Fruit fly (Drosophila melanogaster) whole organism, embryonic: ENCODE results near the gene CG9932.

Experiments
- CG10979 ChIP-seq: fragments of 200-800 bp; sonication (Bioruptor generic); optimal IDR thresholded peaks from 2 replicates; lab custom pipeline; 2018; ENCODE audit warnings: missing biosample characterization, mild to moderate bottlenecking, missing genetic modification characterization, moderate library complexity
- CG11456 ChIP-seq: fragments of 200-800 bp; sonication (Bioruptor generic); IDR thresholded peaks from 3 replicates; pipeline ENCODE4 v1.3.6; 2022; ENCODE audit warnings: missing biosample characterization, missing genetic modification characterization
- CG12299 ChIP-seq: fragments of 200-800 bp; sonication (Bioruptor generic); optimal IDR thresholded peaks from 2 replicates; lab custom pipeline; 2018; ENCODE audit warnings: missing biosample characterization, mild to moderate bottlenecking, missing genetic modification characterization
- CG12391 ChIP-seq: fragments of 200-800 bp; sonication (Bioruptor generic); optimal IDR thresholded peaks from 3 replicates; lab custom pipeline; 2018; ENCODE audit warnings: missing biosample characterization, mild to moderate bottlenecking, missing genetic modification characterization, moderate library complexity
- CG13287 ChIP-seq: fragments of 200-800 bp; sonication (Bioruptor generic); IDR thresholded peaks from 2 replicates; pipeline ENCODE4 v1.3.6; 2022; ENCODE audit warnings: missing biosample characterization, missing genetic modification characterization; ENCODE audit not compliant: partially characterized antibody
- CG1603 ChIP-seq: fragments of 200-800 bp; sonication (Bioruptor generic); optimal IDR thresholded peaks from 2 replicates; lab custom pipeline; 2019; ENCODE audit warnings: missing biosample characterization, mild to moderate bottlenecking, missing genetic modification characterization, moderate library complexity
- CG17186 ChIP-seq: fragments of 200-800 bp; sonication (Bioruptor generic); optimal IDR thresholded peaks from 3 replicates; lab custom pipeline; 2017; ENCODE audit warnings: missing biosample characterization, missing genetic modification reagents, missing genetic modification characterization
- CG18599 ChIP-seq: fragments of 200-800 bp; sonication (Bioruptor generic); optimal IDR thresholded peaks from 3 replicates; lab custom pipeline; 2017; ENCODE audit warnings: missing biosample characterization, missing genetic modification characterization, mild to moderate bottlenecking, moderate library complexity, missing genetic modification reagents
- CG30431 ChIP-seq: fragments of 200-800 bp; sonication (Bioruptor generic); optimal IDR thresholded peaks from 2 replicates; lab custom pipeline; 2017; ENCODE audit warnings: missing biosample characterization, missing genetic modification characterization
- CG31224 ChIP-seq: fragments of 200-800 bp; sonication (Bioruptor generic); IDR thresholded peaks from 2 replicates; pipeline ENCODE4 v1.3.6; 2022; ENCODE audit warnings: missing biosample characterization, missing genetic modification characterization
- CG5245 ChIP-seq: fragments of 200-800 bp; sonication (Bioruptor generic); optimal IDR thresholded peaks from 3 replicates; lab custom pipeline; 2016; ENCODE audit warnings: missing biosample characterization, missing genetic modification characterization
- CG6654 ChIP-seq: fragments of 200-800 bp; sonication (Bioruptor generic); optimal IDR thresholded peaks from 2 replicates; lab custom pipeline; 2017; ENCODE audit warnings: missing biosample characterization, mild to moderate bottlenecking, missing genetic modification characterization
- CG9817 ChIP-seq: fragments of 200-800 bp; sonication (Bioruptor generic); optimal IDR thresholded peaks from 2 replicates; lab custom pipeline; 2018; ENCODE audit warnings: missing biosample characterization, mild to moderate bottlenecking, missing genetic modification characterization, moderate library complexity
- CG9876 ChIP-seq: fragments of 200-800 bp; sonication (Bioruptor generic); optimal IDR thresholded peaks from 2 replicates; lab custom pipeline; 2016; ENCODE audit warnings: missing biosample characterization, missing genetic modification characterization
- Dek ChIP-seq: fragments of 200-800 bp; sonication (Bioruptor generic); optimal IDR thresholded peaks from 3 replicates; lab custom pipeline; 2019; ENCODE audit warnings: missing biosample characterization, mild to moderate bottlenecking, missing genetic modification characterization, moderate library complexity
- Dll ChIP-seq: fragments of 200-800 bp; sonication (Bioruptor generic); IDR thresholded peaks from 4 replicates; pipeline ENCODE4 v1.3.6; 2022; ENCODE audit warnings: missing biosample characterization, missing genetic modification characterization; ENCODE audit not compliant: partially characterized antibody
- Dref ChIP-seq: fragments of 200-800 bp; sonication (Bioruptor generic); IDR thresholded peaks from 2 replicates; pipeline ENCODE4 v1.3.6; 2022; ENCODE audit warnings: missing biosample characterization, missing genetic modification characterization
- Eip74EF ChIP-seq, 2 experiments: fragments of 200-800 bp in 1 of 2; fragments of >200 bp in 1 of 2; sonication (Bioruptor generic) in 1 of 2; optimal IDR thresholded peaks; 2 replicates each; lab custom pipeline; 2017 to 2019; ENCODE audit warnings: missing biosample characterization in 2 of 2, missing genetic modification characterization in 2 of 2, mild to moderate bottlenecking in 1 of 2, moderate library complexity in 1 of 2
- Fer2 ChIP-seq: fragments of 200-800 bp; sonication (Bioruptor generic); optimal IDR thresholded peaks from 2 replicates; lab custom pipeline; 2018; ENCODE audit warnings: missing biosample characterization, mild to moderate bottlenecking, missing genetic modification characterization, moderate library complexity
- Myb ChIP-seq: fragments of 200-800 bp; sonication (Bioruptor generic); optimal IDR thresholded peaks from 2 replicates; lab custom pipeline; 2016; ENCODE audit warnings: missing biosample characterization, missing genetic modification characterization
- Neu2 ChIP-seq: fragments of 200-800 bp; sonication (Bioruptor generic); optimal IDR thresholded peaks from 3 replicates; lab custom pipeline; 2016; ENCODE audit warnings: missing biosample characterization, missing genetic modification characterization, borderline replicate concordance
- Rfx ChIP-seq: fragments of 200-800 bp; sonication (Bioruptor generic); IDR thresholded peaks from 2 replicates; pipeline ENCODE4 v1.3.6; 2022; ENCODE audit warnings: missing biosample characterization, missing genetic modification characterization
- ap ChIP-seq: fragments of 200-800 bp; sonication (Bioruptor generic); IDR thresholded peaks from 2 replicates; pipeline ENCODE4 v1.3.6; 2022; ENCODE audit warnings: missing biosample characterization, missing genetic modification characterization
- ara ChIP-seq: fragments of 200-800 bp; sonication (Bioruptor generic); IDR thresholded peaks from 2 replicates; pipeline ENCODE4 v1.3.6; 2022; ENCODE audit warnings: missing biosample characterization, missing genetic modification characterization
- bsh ChIP-seq, 2 experiments: fragments of 200-800 bp; sonication (Bioruptor generic); optimal IDR thresholded peaks; 2 replicates each; lab custom pipeline; 2017 to 2018; ENCODE audit warnings: mild to moderate bottlenecking in 2 of 2, missing biosample characterization in 2 of 2, missing genetic modification characterization in 2 of 2, moderate library complexity in 1 of 2
- cas ChIP-seq: fragments of 200-800 bp; sonication (Bioruptor generic); IDR thresholded peaks from 2 replicates; pipeline ENCODE4 v1.3.6; 2022; ENCODE audit warnings: missing biosample characterization, missing genetic modification characterization
- chinmo ChIP-seq: fragments of 200-800 bp; sonication (Bioruptor generic); IDR thresholded peaks from 4 replicates; pipeline ENCODE4 v1.3.6; 2022; ENCODE audit warnings: missing biosample characterization, missing genetic modification characterization; ENCODE audit not compliant: partially characterized antibody
- danr ChIP-seq: fragments of 200-800 bp; sonication (Bioruptor generic); IDR thresholded peaks from 2 replicates; pipeline ENCODE4 v1.3.6; 2022; ENCODE audit warnings: missing biosample characterization, missing genetic modification characterization
- dati ChIP-seq: fragments of 200-800 bp; sonication (Bioruptor generic); IDR thresholded peaks from 2 replicates; pipeline ENCODE4 v1.3.6; 2022; ENCODE audit warnings: missing biosample characterization, missing genetic modification characterization
- disco-r ChIP-seq: fragments of 200-800 bp; sonication (Bioruptor generic); optimal IDR thresholded peaks from 2 replicates; lab custom pipeline; 2016; ENCODE audit warnings: missing biosample characterization, missing genetic modification characterization
- emc ChIP-seq: fragments of 200-800 bp; sonication (Bioruptor generic); optimal IDR thresholded peaks from 2 replicates; lab custom pipeline; 2016; ENCODE audit warnings: missing biosample characterization, missing genetic modification characterization
- eyg ChIP-seq: fragments of 200-800 bp; sonication (Bioruptor generic); optimal IDR thresholded peaks from 3 replicates; lab custom pipeline; 2016; ENCODE audit warnings: missing biosample characterization, missing genetic modification characterization
- fd3F ChIP-seq: fragments of 200-800 bp; sonication (Bioruptor generic); optimal IDR thresholded peaks from 2 replicates; lab custom pipeline; 2018; ENCODE audit warnings: missing biosample characterization, mild to moderate bottlenecking, missing genetic modification characterization, moderate library complexity
- ftz-f1 ChIP-seq: fragments of 200-800 bp; sonication (Bioruptor generic); optimal IDR thresholded peaks from 2 replicates; lab custom pipeline; 2016; ENCODE audit warnings: missing biosample characterization, missing genetic modification characterization
- gce ChIP-seq: fragments of 200-800 bp; sonication (Bioruptor generic); IDR thresholded peaks from 3 replicates; pipeline ENCODE4 v1.3.6; 2022; ENCODE audit warnings: missing biosample characterization, missing genetic modification characterization
- insv ChIP-seq, 2 experiments: fragments of 200-800 bp; sonication (Bioruptor generic); optimal IDR thresholded peaks; 3 replicates each; lab custom pipeline; 2016 to 2018; ENCODE audit warnings: missing biosample characterization in 2 of 2, missing genetic modification characterization in 2 of 2
- kni ChIP-seq: fragments of 200-800 bp; sonication (Bioruptor generic); optimal IDR thresholded peaks from 3 replicates; lab custom pipeline; 2017; ENCODE audit warnings: mild to moderate bottlenecking, missing biosample characterization, missing genetic modification reagents, missing genetic modification characterization
- knrl ChIP-seq: fragments of 200-800 bp; sonication (Bioruptor generic); IDR thresholded peaks from 3 replicates; pipeline ENCODE4 v1.3.6; 2022; ENCODE audit warnings: missing biosample characterization, missing genetic modification characterization; ENCODE audit not compliant: partially characterized antibody
- lov ChIP-seq, 2 experiments: fragments of 200-800 bp in 1 of 2; fragments of >200 bp in 1 of 2; sonication (Bioruptor generic) in 1 of 2; IDR thresholded peaks in 1 of 2; optimal IDR thresholded peaks in 1 of 2; 2 replicates in 1 of 2; 3 replicates in 1 of 2; pipeline versions ENCODE4 v1.3.6 to Lab custom; 2017 to 2022; ENCODE audit warnings: missing biosample characterization in 1 of 2, missing genetic modification characterization in 1 of 2
- nerfin-1 ChIP-seq: fragments of 200-800 bp; sonication (Bioruptor generic); optimal IDR thresholded peaks from 3 replicates; lab custom pipeline; 2019; ENCODE audit warnings: missing biosample characterization, mild to moderate bottlenecking, missing genetic modification characterization, moderate library complexity
- p53 ChIP-seq: fragments of 200-800 bp; sonication (Bioruptor generic); optimal IDR thresholded peaks from 2 replicates; lab custom pipeline; 2016; ENCODE audit warnings: missing biosample characterization, missing genetic modification characterization
- pan ChIP-seq, 4 experiments: fragments of >200 bp in 3 of 4; fragments of 200-800 bp in 1 of 4; sonication (Bioruptor generic) in 1 of 4; optimal IDR thresholded peaks in 3 of 4; IDR thresholded peaks in 1 of 4; 2 replicates each; pipeline versions ENCODE4 v1.3.6 to Lab custom; 2017 to 2022; ENCODE audit warnings: missing biosample characterization in 2 of 4, missing genetic modification characterization in 2 of 4, mixed read lengths in 1 of 4
- repo ChIP-seq: fragments of 200-800 bp; sonication (Bioruptor generic); optimal IDR thresholded peaks from 2 replicates; lab custom pipeline; 2016; ENCODE audit warnings: missing biosample characterization, missing genetic modification characterization
- ro ChIP-seq: fragments of 200-800 bp; sonication (Bioruptor generic); IDR thresholded peaks from 2 replicates; pipeline ENCODE4 v1.3.6; 2022; ENCODE audit warnings: missing biosample characterization, missing genetic modification characterization
- sisA ChIP-seq: fragments of 200-800 bp; sonication (Bioruptor generic); IDR thresholded peaks from 2 replicates; pipeline ENCODE4 v1.3.6; 2022; ENCODE audit warnings: missing biosample characterization, missing genetic modification characterization
- vfl ChIP-seq: fragments of 200-800 bp; sonication (Bioruptor generic); optimal IDR thresholded peaks from 2 replicates; lab custom pipeline; 2016; ENCODE audit warnings: missing biosample characterization, missing genetic modification characterization

CG9932 gene

dm6 chr2L:13004059-13004870, 55.7 kb downstream of the CG9932 start, which contains the start of the genes Vha68-1 and mTor (continued):
- peak; percentile 80 for TF ChIP-seq Myb (GFP tag; lab: Kevin White, UChicago)
- TF ChIP-seq ap (GFP tag; lab: Robert Waterston, UW): 0 out of 2 replicates have a peak, but pooled peaks have one; percentile 23
- peak; percentile 64 for TF ChIP-seq vfl (GFP tag; lab: Kevin White, UChicago)
- no peak for TF ChIP-seq Eip74EF (GFP tag; optimal IDR thresholded peaks at IDR 0.05; lab: Kevin White, UChicago)
- TF ChIP-seq CG31224 (GFP tag; lab: Robert Waterston, UW): peak; percentile 73
- no peak for TF ChIP-seq lov (optimal IDR thresholded peaks at IDR 0.05; lab: Kevin White, UChicago)
- TF ChIP-seq lov (GFP tag; IDR thresholded peaks at IDR 0.05; lab: Robert Waterston, UW): peak; percentile 38; the same call in 1 of the 3 replicates
- peak in 1 of 2 experiments; percentile 30 for TF ChIP-seq insv (GFP tag; optimal IDR thresholded peaks at IDR 0.05; lab: Kevin White, UChicago)
- peak; percentile 53; the same call in 1 of the 2 replicates for TF ChIP-seq ara
- TF ChIP-seq CG30431 (GFP tag; lab: Kevin White, UChicago): peak; percentile 65
- peak; percentile 89 for TF ChIP-seq Rfx (GFP tag; lab: Robert Waterston, UW)
- TF ChIP-seq repo: peak; percentile 61
- peak; percentile 82 for TF ChIP-seq Dek (tag; lab: Kevin White, UChicago)
- peak; percentile 85 for TF ChIP-seq sisA (GFP tag; lab: Robert Waterston, UW)
- TF ChIP-seq gce (GFP tag; lab: Robert Waterston, UW): peak; percentile 49; the same call in 1 of the 3 replicates
- peak; percentile 76 for TF ChIP-seq danr
- peak; percentile 86 for TF ChIP-seq CG9817 (tag; lab: Kevin White, UChicago)
- TF ChIP-seq bsh (GFP tag; optimal IDR thresholded peaks at IDR 0.05; lab: Kevin White, UChicago): peak in 1 of 2 experiments; percentile 72
- no peak for TF ChIP-seq disco-r (GFP tag; lab: Kevin White, UChicago)
- peak; percentile 78 for TF ChIP-seq CG13287
- peak; percentile 36 for TF ChIP-seq p53 (GFP tag; lab: Kevin White, UChicago)
- TF ChIP-seq CG10979 (tag; lab: Kevin White, UChicago): peak; percentile 61
- no peak for TF ChIP-seq Neu2
- peak; percentile 42 for TF ChIP-seq CG6654 (GFP tag; lab: Kevin White, UChicago)
- no peak for TF ChIP-seq CG1603 (tag; lab: Kevin White, UChicago)
- peak; percentile 82 for TF ChIP-seq CG11456 (GFP tag; lab: Robert Waterston, UW)
- TF ChIP-seq Fer2 (tag; lab: Kevin White, UChicago): peak; percentile 70
- TF ChIP-seq CG17186 (GFP tag; lab: Kevin White, UChicago): peak; percentile 25
- TF ChIP-seq cas (GFP tag; lab: Robert Waterston, UW): peak; percentile 64; the same call in 1 of the 2 replicates
- peak; percentile 60 for TF ChIP-seq fd3F (GFP tag; lab: Kevin White, UChicago)
- TF ChIP-seq Dref (GFP tag; lab: Robert Waterston, UW): peak; percentile 86
- peak; percentile 60 for TF ChIP-seq CG5245
- TF ChIP-seq CG9876 (GFP tag; lab: Kevin White, UChicago): peak; percentile 72
- TF ChIP-seq ro (GFP tag; lab: Robert Waterston, UW): 0 out of 2 replicates have a peak, but pooled peaks have one; percentile 14
- TF ChIP-seq CG12391: peak; percentile 88
- TF ChIP-seq chinmo (GFP tag; lab: Robert Waterston, UW): 0 out of 4 replicates have a peak, but pooled peaks have one; percentile 65
- peak; percentile 41 for TF ChIP-seq CG12299 (tag; lab: Kevin White, UChicago)
- peak; percentile 26 for TF ChIP-seq emc (GFP tag; lab: Kevin White, UChicago)
- peak; percentile 91 for TF ChIP-seq knrl (GFP tag; lab: Robert Waterston, UW)
- TF ChIP-seq nerfin-1 (tag; lab: Kevin White, UChicago): no peak
- peak; percentile 36; the same call in 1 of the 2 replicates for TF ChIP-seq dati (GFP tag; lab: Robert Waterston, UW)
- peak; percentile 78 for TF ChIP-seq CG18599 (GFP tag; lab: Kevin White, UChicago)
- peak; percentile 31 for TF ChIP-seq eyg (GFP tag; lab: Kevin White, UChicago)
- no peak for TF ChIP-seq kni
- peak; percentile 87 for TF ChIP-seq Dll (GFP tag; lab: Robert Waterston, UW)
- TF ChIP-seq ftz-f1 (GFP tag; lab: Kevin White, UChicago): no peak
- no peak for TF ChIP-seq pan (optimal IDR thresholded peaks at IDR 0.05; lab: Kevin White, UChicago)
- TF ChIP-seq pan (GFP tag; optimal IDR thresholded peaks at IDR 0.05 in 1 of 2, IDR thresholded peaks at IDR 0.05 in 1 of 2): peak in 1 of 2 experiments; percentile 80
